Worm (Caenorhabditis elegans) whole organism, L3 larva: Measurements from ENCODE around the gene F38C2.1.

Experiments used
- R02D3.7 ChIP-seq: fragments of 150-350 bp; optimal IDR thresholded peaks from 2 replicates; lab custom pipeline; 2014; ENCODE audit warnings: missing biosample characterization, missing genetic modification characterization
- ZK546.5 ChIP-seq: sonication (generic microtip); optimal IDR thresholded peaks from 2 replicates; lab custom pipeline; 2017; ENCODE audit warnings: missing biosample characterization, missing genetic modification characterization
- aly-2 ChIP-seq: fragments of 150-350 bp; optimal IDR thresholded peaks from 2 replicates; lab custom pipeline; 2014; ENCODE audit warnings: missing biosample characterization, missing genetic modification characterization
- ceh-28 ChIP-seq: fragments of 150-350 bp; optimal IDR thresholded peaks from 2 replicates; lab custom pipeline; 2014; ENCODE audit warnings: missing biosample characterization, missing genetic modification reagents, missing genetic modification characterization
- ceh-82 ChIP-seq: fragments of 150-350 bp; optimal IDR thresholded peaks from 2 replicates; lab custom pipeline; 2014; ENCODE audit warnings: missing biosample characterization, missing genetic modification characterization
- daf-12 ChIP-seq: fragments of 150-350 bp; optimal IDR thresholded peaks from 2 replicates; lab custom pipeline; 2014; ENCODE audit warnings: missing biosample characterization, missing genetic modification reagents, missing genetic modification characterization
- egl-27 ChIP-seq: sonication (generic microtip); optimal IDR thresholded peaks from 4 replicates; lab custom pipeline; 2017; ENCODE audit warnings: missing biosample characterization, missing genetic modification reagents, missing genetic modification characterization
- elt-2 ChIP-seq: sonication (generic microtip); optimal IDR thresholded peaks from 2 replicates; lab custom pipeline; 2016; ENCODE audit warnings: missing genetic modification reagents, mild to moderate bottlenecking, missing genetic modification characterization, missing compliant biosample characterization
- eor-1 ChIP-seq, 2 experiments: fragments of 150-350 bp; optimal IDR thresholded peaks; 2 replicates each; lab custom pipeline; 2014 to 2018; ENCODE audit warnings: missing biosample characterization in 2 of 2, missing genetic modification characterization in 2 of 2
- fkh-10 ChIP-seq: sonication (generic microtip); optimal IDR thresholded peaks from 2 replicates; lab custom pipeline; 2017; ENCODE audit warnings: missing biosample characterization, missing genetic modification reagents, missing genetic modification characterization
- fkh-2 ChIP-seq: fragments of 150-350 bp; optimal IDR thresholded peaks from 2 replicates; lab custom pipeline; 2014; ENCODE audit warnings: missing biosample characterization, missing genetic modification reagents, missing genetic modification characterization
- fos-1 ChIP-seq: fragments of 150-350 bp; optimal IDR thresholded peaks from 2 replicates; lab custom pipeline; 2014; ENCODE audit warnings: missing biosample characterization, missing genetic modification characterization
- hmg-11 ChIP-seq: sonication (generic microtip); optimal IDR thresholded peaks from 2 replicates; lab custom pipeline; 2016; ENCODE audit warnings: missing genetic modification characterization, missing compliant biosample characterization
- lin-39 ChIP-seq: fragments of 150-350 bp; optimal IDR thresholded peaks from 2 replicates; lab custom pipeline; 2018; ENCODE audit warnings: missing biosample characterization, missing genetic modification reagents, missing genetic modification characterization
- lsy-12 ChIP-seq: sonication (generic microtip); optimal IDR thresholded peaks from 2 replicates; lab custom pipeline; 2016; ENCODE audit warnings: mild to moderate bottlenecking, missing genetic modification characterization, missing compliant biosample characterization
- mdl-1 ChIP-seq: fragments of 150-350 bp; optimal IDR thresholded peaks from 2 replicates; lab custom pipeline; 2014; ENCODE audit warnings: missing biosample characterization, missing genetic modification characterization
- nhr-11 ChIP-seq: fragments of 150-350 bp; optimal IDR thresholded peaks from 2 replicates; lab custom pipeline; 2014; ENCODE audit warnings: missing biosample characterization, missing genetic modification characterization
- nhr-23 ChIP-seq: fragments of 150-350 bp; optimal IDR thresholded peaks from 2 replicates; lab custom pipeline; 2014; ENCODE audit warnings: missing biosample characterization, missing genetic modification reagents, missing genetic modification characterization
- nhr-25 ChIP-seq: sonication (generic microtip); optimal IDR thresholded peaks from 2 replicates; lab custom pipeline; 2017; ENCODE audit warnings: missing biosample characterization, missing genetic modification characterization
- nhr-67 ChIP-seq: fragments of 150-350 bp; optimal IDR thresholded peaks from 2 replicates; lab custom pipeline; 2014; ENCODE audit warnings: missing biosample characterization, missing genetic modification characterization
- nhr-76 ChIP-seq: fragments of 150-350 bp; sonication (generic microtip); optimal IDR thresholded peaks from 5 replicates; lab custom pipeline; 2014; ENCODE audit warnings: missing biosample characterization, missing genetic modification characterization
- nhr-77 ChIP-seq: fragments of 150-350 bp; optimal IDR thresholded peaks from 2 replicates; lab custom pipeline; 2014; ENCODE audit warnings: missing biosample characterization, missing genetic modification characterization
- pha-4 ChIP-seq: fragments of 150-350 bp; optimal IDR thresholded peaks from 2 replicates; lab custom pipeline; 2014; ENCODE audit warnings: missing biosample characterization, missing genetic modification reagents, missing genetic modification characterization
- pqm-1 ChIP-seq: fragments of 150-350 bp; optimal IDR thresholded peaks from 2 replicates; lab custom pipeline; 2017; ENCODE audit warnings: missing biosample characterization, missing genetic modification characterization, inconsistent platforms
- unc-62 ChIP-seq: fragments of 150-350 bp; sonication (generic microtip); optimal IDR thresholded peaks from 4 replicates; lab custom pipeline; 2014; ENCODE audit warnings: missing biosample characterization, missing genetic modification reagents, missing genetic modification characterization
- zag-1 ChIP-seq: fragments of 150-350 bp; optimal IDR thresholded peaks from 2 replicates; lab custom pipeline; 2014; ENCODE audit warnings: missing biosample characterization, missing genetic modification characterization
- ztf-4 ChIP-seq: fragments of 150-350 bp; optimal IDR thresholded peaks from 2 replicates; lab custom pipeline; 2014; ENCODE audit warnings: missing biosample characterization, missing genetic modification characterization

F38C2.1 gene

DNA sequence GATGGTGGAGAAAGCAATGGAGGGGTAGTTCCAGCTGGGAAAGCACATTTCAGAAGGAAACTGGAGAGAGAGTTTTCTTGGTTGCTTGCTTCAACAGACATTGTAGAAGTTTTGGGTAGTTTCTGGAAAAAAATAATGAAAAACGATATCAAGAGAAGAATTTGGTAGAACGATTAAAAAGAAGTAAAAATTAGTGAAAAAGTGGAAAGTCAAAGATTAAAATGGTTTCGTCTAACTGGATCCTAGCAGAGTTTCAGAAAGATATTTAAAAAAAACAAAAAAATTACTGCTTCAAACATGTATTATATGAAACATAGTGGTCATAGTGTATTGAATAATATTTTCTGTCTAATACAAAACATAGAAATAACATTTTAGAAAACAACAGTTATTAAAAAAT is 30.1 kb downstream of the F38C2.1 start, which contains the start of gene F38C2.7:
TSS of gene F38C2.7 (minus strand) at position 101 of the 400 bp plus-strand sequence.
- TF ChIP-seq lsy-12 (tag; lab: Kevin White, UChicago), result no peak

DNA sequence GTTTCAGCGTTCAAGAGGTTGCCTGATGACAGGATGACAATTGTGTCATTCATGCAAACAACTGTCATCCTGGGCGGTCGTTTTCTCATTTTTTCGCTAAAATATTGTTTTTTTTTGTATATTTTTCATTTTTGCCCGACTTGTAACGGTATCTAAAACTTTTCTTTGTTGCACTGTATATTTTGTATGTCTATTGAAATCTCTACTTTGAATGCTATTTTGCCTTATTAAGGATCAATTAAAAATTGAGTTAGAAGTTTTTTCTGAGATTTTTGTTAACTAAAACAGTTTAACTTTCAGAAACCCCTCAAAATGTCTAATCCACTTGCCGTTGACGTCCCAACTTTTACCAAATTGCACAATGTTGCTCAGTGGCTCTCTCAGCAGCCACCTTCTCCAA is 30.7 kb downstream of the F38C2.1 start, which contains the start of gene ccch-2:
TSS of gene ccch-2 (plus strand) at position 301 of the 400 bp plus-strand sequence.
- no peak for TF ChIP-seq aly-2
- TF ChIP-seq pha-4 (tag; lab: Kevin White, UChicago), result no peak
- TF ChIP-seq daf-12, result no peak
- TF ChIP-seq nhr-67 (tag; lab: Kevin White, UChicago), result no peak
- TF ChIP-seq fkh-2 (tag; lab: Kevin White, UChicago), result no peak
- TF ChIP-seq hmg-11, result no peak
- TF ChIP-seq, all 47 proteins: peak for 0

DNA sequence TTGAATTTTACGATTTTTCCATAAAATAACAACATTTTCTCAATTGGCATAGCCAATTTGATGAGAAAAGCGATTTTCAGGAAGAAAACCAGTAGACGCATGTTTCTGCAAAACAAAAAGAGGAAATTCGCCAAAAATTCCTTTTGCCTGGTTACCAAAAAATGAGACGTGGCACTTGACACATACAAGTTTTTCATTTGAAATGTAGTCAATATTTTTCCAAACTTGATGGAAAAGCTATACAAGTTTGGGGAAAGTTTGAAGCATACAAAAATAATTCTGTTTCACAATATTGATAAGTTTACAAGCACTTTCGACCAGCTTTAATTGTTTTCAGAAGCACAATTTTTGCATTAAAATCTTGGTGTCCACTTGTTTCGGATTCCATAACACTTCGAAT is 33.4 kb downstream of the F38C2.1 start, which contains the start of gene clec-191:
TSS of gene clec-191 (minus strand) at position 101 of the 400 bp plus-strand sequence.
- TF ChIP-seq egl-27 (tag; lab: Kevin White, UChicago), result no peak
- no peak for TF ChIP-seq nhr-11
- no peak for TF ChIP-seq pqm-1
- TF ChIP-seq unc-62 (GFP tag; lab: Kevin White, UChicago), result no peak
- TF ChIP-seq lsy-12 (tag; lab: Kevin White, UChicago), result no peak
- TF ChIP-seq mdl-1 (tag; lab: Kevin White, UChicago), result no peak
- TF ChIP-seq zag-1 (tag; lab: Kevin White, UChicago), result no peak
- no peak for TF ChIP-seq nhr-77 (tag; lab: Kevin White, UChicago)
- no peak for TF ChIP-seq nhr-23 (tag; lab: Kevin White, UChicago)
- no peak for TF ChIP-seq fkh-10
- no peak for TF ChIP-seq R02D3.7 (tag; lab: Kevin White, UChicago)
- no peak for TF ChIP-seq lin-39 (tag; lab: Kevin White, UChicago)

DNA sequence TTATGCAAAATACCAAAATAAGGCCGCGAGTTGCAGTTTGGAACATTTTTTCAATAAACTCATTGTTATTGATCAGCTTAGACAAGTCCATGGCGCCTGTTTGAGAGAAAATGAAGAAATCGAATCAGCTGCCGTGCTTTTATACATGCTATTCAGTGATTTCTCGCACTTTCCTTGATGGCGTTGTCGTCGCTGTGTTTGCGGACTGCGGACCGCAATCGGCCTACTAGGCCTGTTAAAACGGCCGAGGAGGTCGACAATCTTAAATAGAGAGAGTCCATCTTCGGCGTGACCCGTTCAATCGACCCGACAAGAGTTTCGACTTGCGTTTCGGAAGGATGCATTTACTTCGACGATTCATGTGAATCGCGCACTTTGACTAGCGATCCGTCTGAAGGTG is 43.5 kb downstream of the F38C2.1 start, which contains the start of gene srz-75:
TSS of gene srz-75 (minus strand) at position 101 of the 400 bp plus-strand sequence.
- no peak for TF ChIP-seq zag-1 (tag; lab: Kevin White, UChicago)
- TF ChIP-seq ceh-82, result no peak
- TF ChIP-seq R02D3.7 (tag; lab: Kevin White, UChicago), result no peak

DNA sequence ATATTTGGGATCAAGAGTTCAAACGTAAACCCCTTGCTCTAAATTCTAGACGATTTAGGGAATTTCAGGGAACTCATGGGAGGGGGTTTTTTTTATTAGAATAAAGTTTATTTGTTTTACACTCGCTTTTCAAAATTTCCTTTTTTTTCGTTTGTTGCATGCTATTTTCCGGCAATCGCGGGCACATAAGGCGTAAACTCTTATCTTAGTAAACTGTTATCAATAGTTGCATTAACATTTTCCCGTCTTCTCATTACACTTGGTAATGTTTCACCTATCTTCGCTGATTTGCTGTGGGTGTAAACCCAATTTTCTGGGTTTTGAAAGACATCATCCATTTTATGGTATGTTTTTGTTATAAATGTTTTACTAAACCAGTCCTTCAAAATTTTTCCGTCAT is 46.7 kb downstream of the F38C2.1 start:
- TF ChIP-seq elt-2 (tag; lab: Kevin White, UChicago) (peak; percentile 68), ZK546.5 (tag; lab: Kevin White, UChicago) (no peak)

DNA sequence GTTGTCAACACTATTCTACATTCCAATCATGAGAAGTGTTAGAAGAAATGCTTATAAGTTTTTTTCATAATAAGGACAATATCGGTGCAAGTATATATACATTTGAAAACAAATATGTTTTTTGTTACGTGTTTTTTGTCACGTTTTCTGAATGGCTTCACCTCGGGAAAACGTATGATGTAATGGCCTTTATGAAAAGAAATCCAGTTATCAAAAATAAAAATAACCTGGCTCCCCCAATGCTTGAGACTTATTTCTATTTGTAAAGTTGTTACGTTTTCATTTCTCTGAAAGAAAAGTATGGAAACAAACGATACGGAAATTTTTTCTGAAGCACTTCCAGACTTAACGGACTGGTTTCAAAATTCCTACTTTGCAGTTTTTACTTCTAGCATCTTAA is 51.6 kb downstream of the F38C2.1 start, which contains the start of gene srz-72:
TSS of gene srz-72 (plus strand) at position 301 of the 400 bp plus-strand sequence.
- TF ChIP-seq eor-1 (tag; optimal IDR thresholded peaks at IDR 0.05; lab: Kevin White, UChicago) (no peak), fkh-2 (tag; lab: Kevin White, UChicago) (no peak), lin-39 (tag; lab: Kevin White, UChicago) (no peak), mdl-1 (tag; lab: Kevin White, UChicago) (no peak), ceh-82 (no peak), nhr-25 (tag; lab: Kevin White, UChicago) (no peak), nhr-76 (no peak), nhr-67 (tag; lab: Kevin White, UChicago) (no peak), nhr-11 (no peak), zag-1 (tag; lab: Kevin White, UChicago) (no peak), fos-1 (tag; lab: Kevin White, UChicago) (no peak), ztf-4 (no peak), ceh-28 (tag; lab: Kevin White, UChicago) (no peak)
- TF ChIP-seq, all 47 proteins: peak for 0
